Fruit fly (Drosophila melanogaster) whole organism, embryonic: ENCODE measurements around the gene CG4631.

Source experiments
- Awh ChIP-seq: fragments of 200-800 bp; sonication (Bioruptor generic); IDR thresholded peaks from 2 replicates; pipeline ENCODE4, ENCODE4 v1.3.6; 2022; ENCODE audit warnings: missing biosample characterization, missing genetic modification characterization
- Bdp1 ChIP-seq: fragments of 200-800 bp; sonication (Bioruptor generic); optimal IDR thresholded peaks from 3 replicates; lab custom pipeline; 2016; ENCODE audit warnings: missing biosample characterization, missing genetic modification characterization
- Bteb2 ChIP-seq: fragments of 200-800 bp; sonication (Bioruptor generic); optimal IDR thresholded peaks from 2 replicates; lab custom pipeline; 2016; ENCODE audit warnings: missing biosample characterization, missing genetic modification characterization
- CG11504 ChIP-seq: fragments of 200-800 bp; sonication (Bioruptor generic); optimal IDR thresholded peaks from 3 replicates; lab custom pipeline; 2019; ENCODE audit warnings: missing biosample characterization, mild to moderate bottlenecking, missing genetic modification characterization, moderate library complexity
- CG12071 ChIP-seq: fragments of 200-800 bp; sonication (Bioruptor generic); optimal IDR thresholded peaks from 3 replicates; lab custom pipeline; 2018; ENCODE audit warnings: missing biosample characterization, mild to moderate bottlenecking, missing genetic modification characterization
- CG12299 ChIP-seq: fragments of 200-800 bp; sonication (Bioruptor generic); optimal IDR thresholded peaks from 2 replicates; lab custom pipeline; 2018; ENCODE audit warnings: missing biosample characterization, mild to moderate bottlenecking, missing genetic modification characterization
- CG1233 ChIP-seq: fragments of 200-800 bp; sonication (Bioruptor generic); optimal IDR thresholded peaks from 4 replicates; lab custom pipeline; 2018; ENCODE audit warnings: missing biosample characterization, mild to moderate bottlenecking, missing genetic modification characterization
- CG12942 ChIP-seq: fragments of 200-800 bp; sonication (Bioruptor generic); optimal IDR thresholded peaks from 3 replicates; lab custom pipeline; 2016; ENCODE audit warnings: missing biosample characterization, missing genetic modification characterization
- CG13287 ChIP-seq: fragments of 200-800 bp; sonication (Bioruptor generic); IDR thresholded peaks from 2 replicates; pipeline ENCODE4 v1.3.6; 2022; ENCODE audit warnings: missing biosample characterization, missing genetic modification characterization; ENCODE audit not compliant: partially characterized antibody
- CG13775 ChIP-seq: fragments of 200-800 bp; sonication (Bioruptor generic); optimal IDR thresholded peaks from 3 replicates; lab custom pipeline; 2017; ENCODE audit warnings: missing biosample characterization, mild to moderate bottlenecking, missing genetic modification characterization
- CG1529 ChIP-seq: fragments of 200-800 bp; sonication (Bioruptor generic); optimal IDR thresholded peaks from 3 replicates; lab custom pipeline; 2018; ENCODE audit warnings: missing biosample characterization, missing genetic modification characterization
- CG16779 ChIP-seq: fragments of 200-800 bp; sonication (Bioruptor generic); IDR thresholded peaks from 2 replicates; pipeline ENCODE4 v1.3.6; 2022; ENCODE audit warnings: missing biosample characterization, missing genetic modification characterization
- CG17385 ChIP-seq: fragments of 200-800 bp; sonication (Bioruptor generic); optimal IDR thresholded peaks from 3 replicates; lab custom pipeline; 2018; ENCODE audit warnings: missing biosample characterization, mild to moderate bottlenecking, missing genetic modification characterization
- CG17829 ChIP-seq: fragments of 200-800 bp; optimal IDR thresholded peaks from 2 replicates; lab custom pipeline; 2019; ENCODE audit warnings: missing biosample characterization, mild to moderate bottlenecking, missing genetic modification characterization, moderate library complexity
- CG1832 ChIP-seq: fragments of 200-800 bp; sonication (Bioruptor generic); optimal IDR thresholded peaks from 2 replicates; lab custom pipeline; 2017; ENCODE audit warnings: missing biosample characterization, mild to moderate bottlenecking, missing genetic modification characterization, inconsistent platforms
- CG18764 ChIP-seq: fragments of 200-800 bp; sonication (Bioruptor generic); optimal IDR thresholded peaks from 3 replicates; lab custom pipeline; 2016; ENCODE audit warnings: missing biosample characterization, missing genetic modification characterization
- CG2889 ChIP-seq: fragments of 200-800 bp; sonication (Bioruptor generic); IDR thresholded peaks from 3 replicates; pipeline ENCODE4 v1.3.6; 2022; ENCODE audit warnings: missing biosample characterization, missing genetic modification characterization
- CG3407 ChIP-seq: fragments of 200-800 bp; sonication (Bioruptor generic); optimal IDR thresholded peaks from 2 replicates; lab custom pipeline; 2018; ENCODE audit warnings: missing biosample characterization, mild to moderate bottlenecking, missing genetic modification characterization
- CG4617 ChIP-seq: fragments of 200-800 bp; sonication (Bioruptor generic); optimal IDR thresholded peaks from 3 replicates; lab custom pipeline; 2016; ENCODE audit warnings: missing biosample characterization, missing genetic modification characterization, borderline replicate concordance
- CG6683 ChIP-seq: fragments of 200-800 bp; sonication (Bioruptor generic); optimal IDR thresholded peaks from 2 replicates; lab custom pipeline; 2017; ENCODE audit warnings: missing biosample characterization, mild to moderate bottlenecking, missing genetic modification characterization, missing genetic modification reagents
- CG7357 ChIP-seq: fragments of 200-800 bp; sonication (Bioruptor generic); IDR thresholded peaks from 3 replicates; pipeline ENCODE4 v1.3.6; 2022; ENCODE audit warnings: missing biosample characterization, missing genetic modification characterization
- CG7928 ChIP-seq: fragments of 200-800 bp; sonication (Bioruptor generic); optimal IDR thresholded peaks from 2 replicates; lab custom pipeline; 2017; ENCODE audit warnings: missing biosample characterization, mild to moderate bottlenecking, missing genetic modification characterization
- CG8089 ChIP-seq: fragments of 200-800 bp; sonication (Bioruptor generic); optimal IDR thresholded peaks from 3 replicates; lab custom pipeline; 2016; ENCODE audit warnings: missing biosample characterization, missing genetic modification characterization
- CG8924 ChIP-seq: fragments of 200-800 bp; optimal IDR thresholded peaks from 3 replicates; lab custom pipeline; 2019; ENCODE audit warnings: missing biosample characterization, mild to moderate bottlenecking, missing genetic modification characterization, moderate library complexity
- CG9215 ChIP-seq: fragments of 200-800 bp; sonication (Bioruptor generic); IDR thresholded peaks from 2 replicates; pipeline ENCODE4 v1.3.6; 2022; ENCODE audit warnings: missing biosample characterization, missing genetic modification characterization
- CG9609 ChIP-seq: fragments of 200-800 bp; sonication (Bioruptor generic); optimal IDR thresholded peaks from 3 replicates; lab custom pipeline; 2016; ENCODE audit warnings: missing biosample characterization, missing genetic modification characterization
- CG9727 ChIP-seq: fragments of 200-800 bp; sonication (Bioruptor generic); optimal IDR thresholded peaks from 3 replicates; lab custom pipeline; 2017; ENCODE audit warnings: missing biosample characterization, mild to moderate bottlenecking, missing genetic modification characterization
- Dek ChIP-seq: fragments of 200-800 bp; sonication (Bioruptor generic); optimal IDR thresholded peaks from 3 replicates; lab custom pipeline; 2019; ENCODE audit warnings: missing biosample characterization, mild to moderate bottlenecking, missing genetic modification characterization, moderate library complexity
- Drgx ChIP-seq: fragments of 200-800 bp; sonication (Bioruptor generic); IDR thresholded peaks from 2 replicates; pipeline ENCODE4 v1.3.6; 2022; ENCODE audit warnings: missing biosample characterization, missing genetic modification characterization
- Ets97D ChIP-seq: fragments of 200-800 bp; sonication (Bioruptor generic); optimal IDR thresholded peaks from 3 replicates; lab custom pipeline; 2016; ENCODE audit warnings: missing biosample characterization, missing genetic modification characterization
- H2.0 ChIP-seq: fragments of 200-800 bp; sonication (Bioruptor generic); IDR thresholded peaks from 2 replicates; pipeline ENCODE4 v1.3.6; 2022; ENCODE audit warnings: missing biosample characterization, missing genetic modification characterization
- Hr3 ChIP-seq: fragments of 200-800 bp; sonication (Bioruptor generic); optimal IDR thresholded peaks from 3 replicates; lab custom pipeline; 2016; ENCODE audit warnings: missing biosample characterization, missing genetic modification characterization
- Kr ChIP-seq: fragments of 200-800 bp; sonication (Bioruptor generic); optimal IDR thresholded peaks from 2 replicates; lab custom pipeline; 2017; ENCODE audit warnings: missing biosample characterization, mild to moderate bottlenecking, missing genetic modification characterization
- Mrtf ChIP-seq: fragments of 200-800 bp; sonication (Bioruptor generic); IDR thresholded peaks from 3 replicates; pipeline ENCODE4 v1.3.6; 2022; ENCODE audit warnings: missing biosample characterization, missing genetic modification characterization
- NK7.1 ChIP-seq: fragments of 200-800 bp; sonication (Bioruptor generic); optimal IDR thresholded peaks from 3 replicates; lab custom pipeline; 2016; ENCODE audit warnings: missing biosample characterization, missing genetic modification characterization
- cg ChIP-seq: fragments of 200-800 bp; sonication (Bioruptor generic); optimal IDR thresholded peaks from 3 replicates; lab custom pipeline; 2019; ENCODE audit warnings: missing biosample characterization, mild to moderate bottlenecking, missing genetic modification characterization, moderate library complexity
- ci ChIP-seq: fragments of 200-800 bp; sonication (Bioruptor generic); IDR thresholded peaks from 3 replicates; pipeline ENCODE4 v1.3.6; 2022; ENCODE audit warnings: missing biosample characterization, missing genetic modification characterization
- eve ChIP-seq, 2 experiments: fragments of >200 bp; optimal IDR thresholded peaks; 2 replicates each; lab custom pipeline; 2017; ENCODE audit warnings: missing biosample characterization in 2 of 2, missing genetic modification characterization in 2 of 2
- grau ChIP-seq: fragments of 200-800 bp; optimal IDR thresholded peaks from 3 replicates; lab custom pipeline; 2019; ENCODE audit warnings: missing biosample characterization, mild to moderate bottlenecking, missing genetic modification characterization, moderate library complexity
- ham ChIP-seq: fragments of 200-800 bp; sonication (Bioruptor generic); IDR thresholded peaks from 2 replicates; pipeline ENCODE4 v1.3.6; 2022; ENCODE audit warnings: missing biosample characterization, missing genetic modification characterization
- her ChIP-seq: fragments of 200-800 bp; sonication (Bioruptor generic); optimal IDR thresholded peaks from 2 replicates; lab custom pipeline; 2016; ENCODE audit warnings: missing biosample characterization, missing genetic modification characterization
- hkb ChIP-seq, 2 experiments: fragments of 200-800 bp in 1 of 2; fragments of >200 bp in 1 of 2; sonication (Bioruptor generic) in 1 of 2; IDR thresholded peaks in 1 of 2; optimal IDR thresholded peaks in 1 of 2; 2 replicates each; pipeline versions ENCODE4 v1.3.6 to Lab custom; 2017 to 2022; ENCODE audit warnings: missing biosample characterization in 1 of 2, missing genetic modification characterization in 1 of 2
- lab ChIP-seq: fragments of 200-800 bp; sonication (Bioruptor generic); optimal IDR thresholded peaks from 3 replicates; lab custom pipeline; 2017; ENCODE audit warnings: missing biosample characterization, missing genetic modification characterization, mild to moderate bottlenecking, moderate library complexity, missing genetic modification reagents
- mam ChIP-seq: fragments of 200-800 bp; sonication (Bioruptor generic); optimal IDR thresholded peaks from 3 replicates; lab custom pipeline; 2016; ENCODE audit warnings: missing biosample characterization, missing genetic modification characterization
- nmo ChIP-seq: fragments of 200-800 bp; sonication (Bioruptor generic); optimal IDR thresholded peaks from 2 replicates; lab custom pipeline; 2018; ENCODE audit warnings: missing biosample characterization, mild to moderate bottlenecking, missing genetic modification characterization, moderate library complexity
- ranshi ChIP-seq: fragments of 200-800 bp; sonication (Bioruptor generic); IDR thresholded peaks from 2 replicates; pipeline ENCODE4 v1.3.6; 2022; ENCODE audit warnings: missing biosample characterization, missing genetic modification characterization
- row ChIP-seq: fragments of 200-800 bp; sonication (Bioruptor generic); IDR thresholded peaks from 3 replicates; pipeline ENCODE4 v1.3.6; 2022; ENCODE audit warnings: missing biosample characterization, missing genetic modification characterization
- sd ChIP-seq: fragments of 200-800 bp; sonication (Bioruptor generic); optimal IDR thresholded peaks from 3 replicates; lab custom pipeline; 2018; ENCODE audit warnings: missing biosample characterization, mild to moderate bottlenecking, missing genetic modification characterization, moderate library complexity
- seq ChIP-seq: fragments of 200-800 bp; sonication (Bioruptor generic); IDR thresholded peaks from 2 replicates; pipeline ENCODE4 v1.3.6; 2022; ENCODE audit warnings: missing biosample characterization, missing genetic modification characterization
- sob ChIP-seq: fragments of 200-800 bp; sonication (Bioruptor generic); IDR thresholded peaks from 2 replicates; pipeline ENCODE4 v1.3.6; 2022; ENCODE audit warnings: missing biosample characterization, missing genetic modification characterization
- ssp ChIP-seq: fragments of 200-800 bp; sonication (Bioruptor generic); IDR thresholded peaks from 2 replicates; pipeline ENCODE4 v1.3.6; 2022; ENCODE audit warnings: missing biosample characterization, missing genetic modification characterization

Gene CG4631

DNA sequence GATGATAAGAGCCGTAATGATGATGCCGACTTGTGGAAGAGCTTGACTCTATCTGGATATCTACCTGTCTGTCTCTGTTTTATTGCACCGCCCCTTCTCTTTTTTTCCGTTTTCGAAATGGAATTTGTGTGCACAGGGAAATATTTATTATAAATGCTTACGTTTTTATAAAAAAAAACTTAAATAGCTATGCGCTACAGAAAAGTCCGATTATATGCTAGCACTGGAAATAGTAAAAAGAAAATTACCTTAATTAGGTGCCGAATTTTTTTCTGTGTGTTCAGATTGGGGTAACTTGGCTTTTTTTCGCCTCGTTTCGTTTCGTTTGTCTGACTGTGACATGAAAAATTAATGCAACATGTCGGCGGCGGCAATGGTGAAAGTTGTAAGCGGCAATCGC, 15.2 kb upstream of the CG4631 start (continued):
- TF ChIP-seq mam (no peak), cg (no peak), Bdp1 (peak; percentile 7), Kr (GFP tag; lab: Kevin White, UChicago) (no peak), CG17385 (GFP tag; lab: Kevin White, UChicago) (peak; percentile 39), NK7.1 (no peak), CG13287 (GFP tag; lab: Robert Waterston, UW) (no peak), CG16779 (GFP tag; lab: Robert Waterston, UW) (no peak), ci (GFP tag; lab: Robert Waterston, UW) (peak; percentile 90), CG12299 (tag; lab: Kevin White, UChicago) (no peak), CG3407 (GFP tag; lab: Kevin White, UChicago) (peak; percentile 53), CG8924 (tag; lab: Kevin White, UChicago) (peak; percentile 14), CG2889 (GFP tag; lab: Robert Waterston, UW) (no peak), Drgx (GFP tag; lab: Robert Waterston, UW) (peak; percentile 84), CG7357 (GFP tag; lab: Robert Waterston, UW) (no peak; the same call in 2 of the 3 replicates), CG1529 (peak; percentile 73), grau (peak; percentile 4), H2.0 (GFP tag; lab: Robert Waterston, UW) (0 out of 2 replicates have a peak, but pooled peaks have one; percentile 16), CG9727 (GFP tag; lab: Kevin White, UChicago) (no peak), eve (GFP tag; optimal IDR thresholded peaks at IDR 0.05; lab: Kevin White, UChicago) (peak in 1 of 2 experiments; percentile 57), row (GFP tag; lab: Robert Waterston, UW) (peak; percentile 49; the same call in 1 of the 3 replicates), CG11504 (tag; lab: Kevin White, UChicago) (peak; percentile 65), Mrtf (GFP tag; lab: Robert Waterston, UW) (peak; percentile 36; the same call in 1 of the 3 replicates), CG17829 (tag; lab: Kevin White, UChicago) (peak; percentile 33), her (no peak), CG1233 (peak; percentile 1), CG12071 (GFP tag; lab: Kevin White, UChicago) (no peak), Ets97D (GFP tag; lab: Kevin White, UChicago) (no peak), Bteb2 (GFP tag; lab: Kevin White, UChicago) (no peak), Dek (tag; lab: Kevin White, UChicago) (peak; percentile 31), seq (no peak), CG12942 (peak; percentile 7), CG4617 (GFP tag; lab: Kevin White, UChicago) (no peak), sd (peak; percentile 78), CG18764 (GFP tag; lab: Kevin White, UChicago) (no peak), sob (GFP tag; lab: Robert Waterston, UW) (no peak), CG9215 (no peak), hkb (optimal IDR thresholded peaks at IDR 0.05; lab: Kevin White, UChicago) (no peak), hkb (GFP tag; IDR thresholded peaks at IDR 0.05; lab: Robert Waterston, UW) (no peak), CG9609 (GFP tag; lab: Kevin White, UChicago) (no peak), CG6683 (no peak), nmo (peak; percentile 37), CG1832 (GFP tag; lab: Kevin White, UChicago) (no peak), Awh (GFP tag; lab: Robert Waterston, UW) (no peak), CG8089 (GFP tag; lab: Kevin White, UChicago) (peak; percentile 13), ham (no peak), CG7928 (no peak), CG13775 (no peak), ranshi (GFP tag; lab: Robert Waterston, UW) (no peak), lab (GFP tag; lab: Kevin White, UChicago) (peak; percentile 49), ssp (peak; percentile 34; the same call in 1 of the 2 replicates), Hr3 (GFP tag; lab: Kevin White, UChicago) (peak; percentile 47)
